Worm (Caenorhabditis elegans) whole organism, early embryonic: ENCODE data around the gene Y32F6A.4.

Experiments used
- B0310.2 ChIP-seq: sonication (generic microtip); optimal IDR thresholded peaks from 2 replicates; lab custom pipeline; 2016; ENCODE audit warnings: mild to moderate bottlenecking, missing genetic modification characterization, missing compliant biosample characterization
- F13C5.2 ChIP-seq: sonication (generic microtip); optimal IDR thresholded peaks from 2 replicates; lab custom pipeline; 2017; ENCODE audit warnings: mild to moderate bottlenecking, missing genetic modification characterization, inconsistent platforms, missing compliant biosample characterization
- aly-1 ChIP-seq: sonication (generic microtip); optimal IDR thresholded peaks from 2 replicates; lab custom pipeline; 2016; ENCODE audit warnings: missing genetic modification characterization, missing compliant biosample characterization
- ama-1 ChIP-seq: fragments of 150-350 bp; optimal IDR thresholded peaks from 2 replicates; lab custom pipeline; 2014
- ceh-13 ChIP-seq: fragments of 200-800 bp; sonication (Bioruptor generic); optimal IDR thresholded peaks from 2 replicates; lab custom pipeline; 2018; ENCODE audit warnings: mild to moderate bottlenecking, missing genetic modification characterization, missing compliant biosample characterization
- ceh-36 ChIP-seq: sonication (generic microtip); optimal IDR thresholded peaks from 2 replicates; lab custom pipeline; 2016; ENCODE audit warnings: missing genetic modification characterization, inconsistent platforms, missing compliant biosample characterization
- ets-7 ChIP-seq: sonication (generic microtip); optimal IDR thresholded peaks from 2 replicates; lab custom pipeline; 2016; ENCODE audit warnings: missing genotype, missing genetic modification characterization, missing compliant biosample characterization
- flt-1 ChIP-seq: fragments of 200-800 bp; sonication (Bioruptor generic); IDR thresholded peaks from 2 replicates; pipeline ENCODE4 v1.3.6; 2022; ENCODE audit warnings: missing genetic modification characterization, missing compliant biosample characterization
- hmbx-1 ChIP-seq: sonication (generic microtip); optimal IDR thresholded peaks from 2 replicates; lab custom pipeline; 2016; ENCODE audit warnings: mild to moderate bottlenecking, missing genetic modification characterization, missing compliant biosample characterization
- hmg-4 ChIP-seq: fragments of 200-800 bp; sonication (Bioruptor generic); optimal IDR thresholded peaks from 2 replicates; lab custom pipeline; 2018; ENCODE audit warnings: mild to moderate bottlenecking, missing genetic modification characterization, missing compliant biosample characterization
- hnd-1 ChIP-seq: sonication (generic microtip); optimal IDR thresholded peaks from 2 replicates; lab custom pipeline; 2016; ENCODE audit warnings: missing genetic modification characterization, missing compliant biosample characterization
- pes-1 ChIP-seq: fragments of 200-800 bp; sonication (Bioruptor generic); IDR thresholded peaks from 2 replicates; pipeline ENCODE4 v1.3.6; 2022; ENCODE audit warnings: missing genetic modification reagents, missing genetic modification characterization, missing compliant biosample characterization
- scrt-1 ChIP-seq: fragments of 200-800 bp; sonication (Bioruptor generic); IDR thresholded peaks from 2 replicates; pipeline ENCODE4 v1.3.6; 2022; ENCODE audit warnings: missing genetic modification characterization, missing compliant biosample characterization
- sea-1 ChIP-seq: fragments of 200-800 bp; sonication (Bioruptor generic); conservative IDR thresholded peaks from 2 replicates; pipeline ENCODE4 v1.3.6; 2022; ENCODE audit warnings: missing genetic modification characterization, missing compliant biosample characterization
- tbx-11 ChIP-seq: fragments of 200-800 bp; sonication (Bioruptor generic); IDR thresholded peaks from 2 replicates; pipeline ENCODE4 v1.3.6; 2022; ENCODE audit warnings: missing genetic modification characterization, missing compliant biosample characterization
- tbx-37 ChIP-seq: fragments of 200-800 bp; sonication (Bioruptor generic); conservative IDR thresholded peaks from 2 replicates; pipeline ENCODE4 v1.3.6; 2022; ENCODE audit warnings: missing genetic modification reagents, missing genetic modification characterization, missing compliant biosample characterization
- tra-4 ChIP-seq: sonication (generic microtip); optimal IDR thresholded peaks from 2 replicates; lab custom pipeline; 2017; ENCODE audit warnings: missing genetic modification characterization, missing compliant biosample characterization

Gene Y32F6A.4

ce11 chrV:10433721-10434120, at the start of gene Y32F6A.4:
TSS of gene Y32F6A.4 (minus strand) at chrV:10434067.
- TF ChIP-seq scrt-1 (GFP tag; lab: Robert Waterston, UW) (no peak), tbx-11 (no peak), sea-1 (GFP tag; lab: Robert Waterston, UW) (no peak), hmbx-1 (tag; lab: Kevin White, UChicago) (no peak), F13C5.2 (tag; lab: Kevin White, UChicago) (no peak), pes-1 (GFP tag; lab: Robert Waterston, UW) (no peak), ceh-36 (tag; lab: Kevin White, UChicago) (no peak), hmg-4 (GFP tag; lab: Kevin White, UChicago) (no peak), ama-1 (lab: Kevin White, UChicago) (no peak), tra-4 (no peak), flt-1 (GFP tag; lab: Robert Waterston, UW) (no peak), aly-1 (tag; lab: Kevin White, UChicago) (no peak), ets-7 (tag; lab: Kevin White, UChicago) (no peak), ceh-13 (GFP tag; lab: Kevin White, UChicago) (no peak), hnd-1 (no peak), B0310.2 (tag; lab: Kevin White, UChicago) (no peak)

- no peak for TF ChIP-seq tbx-11
- TF ChIP-seq ama-1 (lab: Kevin White, UChicago) = no peak
- TF ChIP-seq tbx-37 (GFP tag; lab: Robert Waterston, UW) = no peak
- no peak for TF ChIP-seq ets-7 (tag; lab: Kevin White, UChicago)
- no peak for TF ChIP-seq F13C5.2 (tag; lab: Kevin White, UChicago)
- no peak for TF ChIP-seq pes-1 (GFP tag; lab: Robert Waterston, UW)
- TF ChIP-seq hnd-1 = no peak
- TF ChIP-seq ceh-13 (GFP tag; lab: Kevin White, UChicago) = no peak
- no peak for TF ChIP-seq ceh-36 (tag; lab: Kevin White, UChicago)
These were observed 44.4 kb upstream of the Y32F6A.4 start, which contains the start of the genes crp-1 and Y32F6B.9 for ce11 chrV:10478097-10478828. TSS of gene crp-1 (plus strand) at chrV:10478564. TSS of gene Y32F6B.9 (plus strand) at chrV:10478699.

- no peak for TF ChIP-seq aly-1 (tag; lab: Kevin White, UChicago)
- no peak for TF ChIP-seq ceh-13 (GFP tag; lab: Kevin White, UChicago)
- no peak for TF ChIP-seq ets-7 (tag; lab: Kevin White, UChicago)
- no peak for TF ChIP-seq ceh-36 (tag; lab: Kevin White, UChicago)
- no peak for TF ChIP-seq pes-1 (GFP tag; lab: Robert Waterston, UW)
- TF ChIP-seq hnd-1 = no peak
- no peak for TF ChIP-seq tra-4
- no peak for TF ChIP-seq hmbx-1 (tag; lab: Kevin White, UChicago)
These were observed 43.1 kb upstream of the Y32F6A.4 start for ce11 chrV:10476864-10477443.

ce11 chrV:10475421-10475820, 41.6 kb upstream of the Y32F6A.4 start:
- TF ChIP-seq hmg-4 (GFP tag; lab: Kevin White, UChicago) (no peak), aly-1 (tag; lab: Kevin White, UChicago) (no peak), scrt-1 (GFP tag; lab: Robert Waterston, UW) (no peak), hmbx-1 (tag; lab: Kevin White, UChicago) (no peak), ceh-13 (GFP tag; lab: Kevin White, UChicago) (no peak), B0310.2 (tag; lab: Kevin White, UChicago) (no peak), ama-1 (lab: Kevin White, UChicago) (no peak), tbx-37 (GFP tag; lab: Robert Waterston, UW) (no peak), ceh-36 (tag; lab: Kevin White, UChicago) (no peak), tbx-11 (no peak)

ce11 chrV:10474040-10474439, 40.2 kb upstream of the Y32F6A.4 start:
- TF ChIP-seq ceh-13 (GFP tag; lab: Kevin White, UChicago) (no peak), tbx-37 (GFP tag; lab: Robert Waterston, UW) (no peak), tbx-11 (no peak), flt-1 (GFP tag; lab: Robert Waterston, UW) (no peak), scrt-1 (GFP tag; lab: Robert Waterston, UW) (no peak), ets-7 (tag; lab: Kevin White, UChicago) (no peak)

- TF ChIP-seq pes-1 (GFP tag; lab: Robert Waterston, UW) (no peak), tra-4 (no peak), scrt-1 (GFP tag; lab: Robert Waterston, UW) (no peak), ceh-13 (GFP tag; lab: Kevin White, UChicago) (no peak), F13C5.2 (tag; lab: Kevin White, UChicago) (no peak), aly-1 (tag; lab: Kevin White, UChicago) (no peak), hnd-1 (no peak), sea-1 (GFP tag; lab: Robert Waterston, UW) (no peak), ets-7 (tag; lab: Kevin White, UChicago) (no peak), flt-1 (GFP tag; lab: Robert Waterston, UW) (no peak), B0310.2 (tag; lab: Kevin White, UChicago) (no peak), hmg-4 (GFP tag; lab: Kevin White, UChicago) (no peak), tbx-11 (no peak), hmbx-1 (tag; lab: Kevin White, UChicago) (no peak), ama-1 (lab: Kevin White, UChicago) (no peak)
These were observed 39.3 kb upstream of the Y32F6A.4 start for ce11 chrV:10472901-10473774.
